Fruit fly (Drosophila melanogaster): Measurements from ENCODE around the gene Ufd1.

The Ufd1 gene

dm6 chr3L:11093046-11093520 lies 29.9 kb downstream of the Ufd1 start, which contains the start of gene JIL-1:
Gene JIL-1 (minus strand): TSS chr3L:11093193.
- no peak for TF ChIP-seq ttk (optimal IDR thresholded peaks at IDR 0.05)
- TF ChIP-seq h (optimal IDR thresholded peaks at IDR 0.05): no peak
- TF ChIP-seq psq (optimal IDR thresholded peaks at IDR 0.05): no peak
- no peak for TF ChIP-seq insv (optimal IDR thresholded peaks at IDR 0.05)
- no peak for TF ChIP-seq Myc (optimal IDR thresholded peaks at IDR 0.05)
- no peak for TF ChIP-seq Sin3A (optimal IDR thresholded peaks at IDR 0.05)

- TF ChIP-seq insv (optimal IDR thresholded peaks at IDR 0.05): no peak
- no peak for TF ChIP-seq h (optimal IDR thresholded peaks at IDR 0.05)
- no peak for TF ChIP-seq Sin3A (optimal IDR thresholded peaks at IDR 0.05)
- TF ChIP-seq psq (optimal IDR thresholded peaks at IDR 0.05): no peak
- no peak for TF ChIP-seq Myc (optimal IDR thresholded peaks at IDR 0.05)
- no peak for TF ChIP-seq ttk (optimal IDR thresholded peaks at IDR 0.05)
Observed at dm6 chr3L:11092610-11092961, 30.4 kb downstream of the Ufd1 start.

dm6 chr3L:11091943-11092609 lies 30.9 kb downstream of the Ufd1 start:
- TF ChIP-seq Sin3A (optimal IDR thresholded peaks at IDR 0.05) (no peak), h (optimal IDR thresholded peaks at IDR 0.05) (no peak), ttk (optimal IDR thresholded peaks at IDR 0.05) (no peak), psq (optimal IDR thresholded peaks at IDR 0.05) (no peak), insv (optimal IDR thresholded peaks at IDR 0.05) (no peak), Myc (optimal IDR thresholded peaks at IDR 0.05) (no peak)

dm6 chr3L:11089805-11090440 lies 33.1 kb downstream of the Ufd1 start:
- TF ChIP-seq insv (optimal IDR thresholded peaks at IDR 0.05) (no peak), psq (optimal IDR thresholded peaks at IDR 0.05) (no peak), ttk (optimal IDR thresholded peaks at IDR 0.05) (no peak), Myc (optimal IDR thresholded peaks at IDR 0.05) (no peak), Sin3A (optimal IDR thresholded peaks at IDR 0.05) (no peak), h (optimal IDR thresholded peaks at IDR 0.05) (no peak)

dm6 chr3L:11085810-11086209 lies 37.2 kb downstream of the Ufd1 start:
- no peak for TF ChIP-seq Sin3A (optimal IDR thresholded peaks at IDR 0.05)
- no peak for TF ChIP-seq insv (optimal IDR thresholded peaks at IDR 0.05)
- TF ChIP-seq Myc (optimal IDR thresholded peaks at IDR 0.05): no peak
- no peak for TF ChIP-seq psq (optimal IDR thresholded peaks at IDR 0.05)
- no peak for TF ChIP-seq ttk (optimal IDR thresholded peaks at IDR 0.05)
- TF ChIP-seq h (optimal IDR thresholded peaks at IDR 0.05): no peak

- TF ChIP-seq psq (optimal IDR thresholded peaks at IDR 0.05) (no peak), ttk (optimal IDR thresholded peaks at IDR 0.05) (no peak), Sin3A (optimal IDR thresholded peaks at IDR 0.05) (no peak), insv (optimal IDR thresholded peaks at IDR 0.05) (no peak), h (optimal IDR thresholded peaks at IDR 0.05) (no peak)
Observed at dm6 chr3L:11084557-11085231, 38.3 kb downstream of the Ufd1 start.

dm6 chr3L:11083605-11084004 lies 39.4 kb downstream of the Ufd1 start:
- TF ChIP-seq ttk (optimal IDR thresholded peaks at IDR 0.05): no peak
- TF ChIP-seq psq (optimal IDR thresholded peaks at IDR 0.05): no peak

- TF ChIP-seq psq (optimal IDR thresholded peaks at IDR 0.05) (no peak), h (optimal IDR thresholded peaks at IDR 0.05) (no peak), Myc (optimal IDR thresholded peaks at IDR 0.05) (no peak), Sin3A (optimal IDR thresholded peaks at IDR 0.05) (no peak), ttk (optimal IDR thresholded peaks at IDR 0.05) (no peak), insv (optimal IDR thresholded peaks at IDR 0.05) (no peak)
Observed at dm6 chr3L:11074043-11074853, 48.8 kb downstream of the Ufd1 start, which contains the start of the genes Pfdn2 and Noc1. Gene Pfdn2 (minus strand): TSS chr3L:11074388. Gene Noc1 (plus strand): TSS chr3L:11074769.

Measured in Kc167 (cell line).